Worm (Caenorhabditis elegans) whole organism, L4/young adult: Measurements from ENCODE around the gene mop-25.2.

Experiments
- dao-5 ChIP-seq: sonication (generic microtip); optimal IDR thresholded peaks from 2 replicates; lab custom pipeline; 2016; ENCODE audit warnings: missing genotype, missing genetic modification characterization, moderate library complexity, missing compliant biosample characterization
- him-1 ChIP-seq: sonication (generic microtip); optimal IDR thresholded peaks from 2 replicates; lab custom pipeline; 2016; ENCODE audit warnings: missing genotype, missing genetic modification reagents, missing genetic modification characterization, missing compliant biosample characterization

- TF ChIP-seq him-1 (tag; lab: Kevin White, UChicago) (no peak), dao-5 (tag; lab: Kevin White, UChicago) (no peak)
Observed at ce11 chrII:9667382-9667781, 36.1 kb downstream of the mop-25.2 start, which contains the start of gene ZK1320.11.
